Worm (Caenorhabditis elegans): ENCODE results near the gene T08A9.13.

ce11 chrX:7290859-7291628 lies 31.2 kb downstream of the T08A9.13 start:
- TF ChIP-seq nhr-77 (tag; optimal IDR thresholded peaks at IDR 0.05) (peak; percentile 18), egl-27 (tag; optimal IDR thresholded peaks at IDR 0.05) (no peak), ceh-90 (tag; optimal IDR thresholded peaks at IDR 0.05) (no peak), mep-1 (tag; optimal IDR thresholded peaks at IDR 0.05) (no peak), pqm-1 (tag; optimal IDR thresholded peaks at IDR 0.05) (no peak), lin-39 (tag; optimal IDR thresholded peaks at IDR 0.05) (no peak), nhr-11 (tag; optimal IDR thresholded peaks at IDR 0.05) (no peak), lin-13 (GFP tag; optimal IDR thresholded peaks at IDR 0.05) (no peak), sup-37 (GFP tag; optimal IDR thresholded peaks at IDR 0.05) (no peak)
